Worm (Caenorhabditis elegans) whole organism, L4/young adult: ENCODE measurements around the gene srj-49.

Experiments used
- W03F9.2 ChIP-seq: fragments of 150-350 bp; optimal IDR thresholded peaks from 2 replicates; lab custom pipeline; 2014; ENCODE audit warnings: missing biosample characterization, missing genetic modification characterization
- dao-5 ChIP-seq: sonication (generic microtip); optimal IDR thresholded peaks from 2 replicates; lab custom pipeline; 2016; ENCODE audit warnings: missing genotype, missing genetic modification characterization, moderate library complexity, missing compliant biosample characterization
- him-1 ChIP-seq: sonication (generic microtip); optimal IDR thresholded peaks from 2 replicates; lab custom pipeline; 2016; ENCODE audit warnings: missing genotype, missing genetic modification reagents, missing genetic modification characterization, missing compliant biosample characterization

- TF ChIP-seq dao-5 (tag; lab: Kevin White, UChicago): no peak
- TF ChIP-seq him-1 (tag; lab: Kevin White, UChicago): no peak
- no peak for TF ChIP-seq W03F9.2
Observed at ce11 chrV:2864899-2865298, 16.8 kb upstream of the srj-49 start, which contains the start of gene srh-240.
